Worm (Caenorhabditis elegans): ENCODE measurements around the gene panl-2.
"Not testable (repeated sequence)": the region's sequence is repeated elsewhere in the genome, so short reads cannot be mapped to it uniquely, and the experiment has no call there.

The panl-2 gene

ce11 chrIII:6989900-6990299 lies 22.0 kb upstream of the panl-2 start, which contains the start of gene prk-1:
Gene prk-1 (plus strand): TSS chrIII:6990168.
- TF ChIP-seq skn-1 (tag; optimal IDR thresholded peaks at IDR 0.05) (no peak), elt-1 (tag; optimal IDR thresholded peaks at IDR 0.05) (peak; percentile 32)

ce11 chrIII:6989201-6989600 lies 21.3 kb upstream of the panl-2 start:
- TF ChIP-seq pqm-1 (tag; optimal IDR thresholded peaks at IDR 0.05) (peak; percentile 21), pha-4 (tag; optimal IDR thresholded peaks at IDR 0.05) (peak; percentile 92), elt-2 (tag; optimal IDR thresholded peaks at IDR 0.05) (peak; percentile 69), ztf-4 (tag; optimal IDR thresholded peaks at IDR 0.05) (no peak)

ce11 chrIII:6988060-6988459 lies 20.1 kb upstream of the panl-2 start:
- TF ChIP-seq nhr-28 (tag; optimal IDR thresholded peaks at IDR 0.05) (no peak), unc-62 (GFP tag; optimal IDR thresholded peaks at IDR 0.05) (peak; percentile 44), mml-1 (tag; optimal IDR thresholded peaks at IDR 0.05) (no peak), nhr-12 (tag; optimal IDR thresholded peaks at IDR 0.05) (no peak), snpc-4 (tag; optimal IDR thresholded peaks at IDR 0.05) (no peak), tbx-2 (tag; optimal IDR thresholded peaks at IDR 0.05) (no peak), pqm-1 (tag; optimal IDR thresholded peaks at IDR 0.05) (peak; percentile 2), nhr-67 (tag; optimal IDR thresholded peaks at IDR 0.05) (no peak), egl-5 (tag; optimal IDR thresholded peaks at IDR 0.05) (peak; percentile 76), ztf-11 (tag; optimal IDR thresholded peaks at IDR 0.05) (no peak), skn-1 (tag; optimal IDR thresholded peaks at IDR 0.05) (no peak), lin-39 (tag; optimal IDR thresholded peaks at IDR 0.05) (peak; percentile 92), nhr-237 (tag; optimal IDR thresholded peaks at IDR 0.05) (no peak), nfya-1 (tag; optimal IDR thresholded peaks at IDR 0.05; ENCODE audit: insufficient read depth) (peak; percentile 43), nhr-11 (tag; optimal IDR thresholded peaks at IDR 0.05) (peak; percentile 74), fos-1 (tag; optimal IDR thresholded peaks at IDR 0.05) (no peak), mdl-1 (tag; optimal IDR thresholded peaks at IDR 0.05) (no peak), nhr-25 (tag; optimal IDR thresholded peaks at IDR 0.05) (no peak)

ce11 chrIII:6981989-6982553 lies 14.1 kb upstream of the panl-2 start, which contains the start of gene F31E3.6:
Gene F31E3.6 (plus strand): TSS chrIII:6982081.
- TF ChIP-seq ceh-16 (tag; optimal IDR thresholded peaks at IDR 0.05); nfya-1 (tag; optimal IDR thresholded peaks at IDR 0.05; ENCODE audit: insufficient read depth); zag-1 (tag; optimal IDR thresholded peaks at IDR 0.05): not testable (repeated sequence)

ce11 chrIII:6979584-6979983 lies 11.7 kb upstream of the panl-2 start, which contains the start of gene ceh-20:
Gene ceh-20 (plus strand): TSS chrIII:6979884.
- no peak for TF ChIP-seq pha-4 (tag; optimal IDR thresholded peaks at IDR 0.05)
- no peak for TF ChIP-seq ceh-28 (tag; optimal IDR thresholded peaks at IDR 0.05)
- no peak for TF ChIP-seq unc-62 (GFP tag; optimal IDR thresholded peaks at IDR 0.05)
- no peak for TF ChIP-seq lsy-12 (tag; optimal IDR thresholded peaks at IDR 0.05)
- TF ChIP-seq lin-15B (tag; optimal IDR thresholded peaks at IDR 0.05), result no peak
- TF ChIP-seq R02D3.7 (tag; optimal IDR thresholded peaks at IDR 0.05), result no peak
- TF ChIP-seq pqm-1 (tag; optimal IDR thresholded peaks at IDR 0.05), result no peak
- no peak for TF ChIP-seq aly-2 (tag; optimal IDR thresholded peaks at IDR 0.05)
- TF ChIP-seq ceh-16 (tag; optimal IDR thresholded peaks at IDR 0.05), result no peak
- TF ChIP-seq nhr-25 (tag; optimal IDR thresholded peaks at IDR 0.05), result no peak
- TF ChIP-seq nhr-67 (tag; optimal IDR thresholded peaks at IDR 0.05), result no peak
- no peak for TF ChIP-seq elt-3 (tag; optimal IDR thresholded peaks at IDR 0.05)

ce11 chrIII:6978875-6979274 lies 10.9 kb upstream of the panl-2 start:
- TF ChIP-seq lin-39 (tag; optimal IDR thresholded peaks at IDR 0.05) (peak; percentile 88), R02D3.7 (tag; optimal IDR thresholded peaks at IDR 0.05) (peak; percentile 38), sea-2 (GFP tag; optimal IDR thresholded peaks at IDR 0.05) (no peak), elt-2 (tag; optimal IDR thresholded peaks at IDR 0.05) (no peak), hmg-11 (tag; optimal IDR thresholded peaks at IDR 0.05) (peak; percentile 55), ZK546.5 (tag; optimal IDR thresholded peaks at IDR 0.05) (no peak), fos-1 (tag; optimal IDR thresholded peaks at IDR 0.05) (no peak), fkh-2 (tag; optimal IDR thresholded peaks at IDR 0.05) (no peak), snpc-4 (tag; optimal IDR thresholded peaks at IDR 0.05) (no peak), nhr-77 (tag; optimal IDR thresholded peaks at IDR 0.05) (no peak), unc-62 (GFP tag; optimal IDR thresholded peaks at IDR 0.05) (peak; percentile 100), elt-1 (tag; optimal IDR thresholded peaks at IDR 0.05) (peak; percentile 31), ztf-11 (tag; optimal IDR thresholded peaks at IDR 0.05) (no peak), elt-3 (tag; optimal IDR thresholded peaks at IDR 0.05) (no peak), ama-1 (optimal IDR thresholded peaks at IDR 0.05) (peak; percentile 48), nhr-12 (tag; optimal IDR thresholded peaks at IDR 0.05) (no peak), egl-27 (tag; optimal IDR thresholded peaks at IDR 0.05) (no peak), zag-1 (tag; optimal IDR thresholded peaks at IDR 0.05) (no peak), jun-1 (tag; optimal IDR thresholded peaks at IDR 0.05) (no peak), ceh-28 (tag; optimal IDR thresholded peaks at IDR 0.05) (peak; percentile 42), aly-2 (tag; optimal IDR thresholded peaks at IDR 0.05) (no peak), lsy-12 (tag; optimal IDR thresholded peaks at IDR 0.05) (no peak), nhr-28 (tag; optimal IDR thresholded peaks at IDR 0.05) (no peak), unc-39 (tag; optimal IDR thresholded peaks at IDR 0.05) (no peak), egl-5 (tag; optimal IDR thresholded peaks at IDR 0.05) (peak; percentile 1), ceh-16 (tag; optimal IDR thresholded peaks at IDR 0.05) (no peak), skn-1 (tag; optimal IDR thresholded peaks at IDR 0.05) (no peak), pha-4 (tag; optimal IDR thresholded peaks at IDR 0.05) (no peak), ceh-82 (tag; optimal IDR thresholded peaks at IDR 0.05) (no peak)

Measured in whole organism, L3 larva.